Fruit fly (Drosophila melanogaster) whole organism, wandering third instar larva: ENCODE data around the gene SIFaR.

ENCODE experiments used
- CG9705 ChIP-seq: fragments of 200-800 bp; sonication (Bioruptor generic); optimal IDR thresholded peaks from 2 replicates; lab custom pipeline; 2018; ENCODE audit warnings: missing biosample characterization, mild to moderate bottlenecking, missing genetic modification characterization
- Hnf4 ChIP-seq: fragments of 200-800 bp; sonication (Bioruptor generic); optimal IDR thresholded peaks from 2 replicates; lab custom pipeline; 2016; ENCODE audit warnings: missing biosample characterization, mild to moderate bottlenecking, missing genetic modification characterization
- h ChIP-seq: fragments of 200-800 bp; sonication (Bioruptor generic); optimal IDR thresholded peaks from 3 replicates; lab custom pipeline; 2016; ENCODE audit warnings: missing biosample characterization, mild to moderate bottlenecking, missing genetic modification characterization

- TF ChIP-seq Hnf4 (GFP tag; lab: Kevin White, UChicago) (no peak), h (GFP tag; lab: Kevin White, UChicago) (no peak), CG9705 (GFP tag; lab: Kevin White, UChicago) (no peak)
Measured at dm6 chr3R:21241332-21241731, 52.5 kb downstream of the SIFaR start.
